Worm (Caenorhabditis elegans): Measurements from ENCODE around the gene F49C12.4.

ce11 chrIV:9274008-9274529 is 29.8 kb downstream of the F49C12.4 start, which contains the start of gene nmy-3:
- TF ChIP-seq cog-1 (tag; optimal IDR thresholded peaks at IDR 0.05) (no peak), ref-1 (GFP tag; conservative IDR thresholded peaks at IDR 0.05) (no peak), ztf-29 (GFP tag; IDR thresholded peaks at IDR 0.05) (no peak), flt-1 (GFP tag; IDR thresholded peaks at IDR 0.05) (no peak), ztf-23 (GFP tag; IDR thresholded peaks at IDR 0.05) (no peak), T22C8.4 (GFP tag; IDR thresholded peaks at IDR 0.05) (no peak)

All from whole organism, midembryonic.